Worm (Caenorhabditis elegans) whole organism, midembryonic: ENCODE measurements around the gene spon-1.

Experiments used
- T22C8.4 ChIP-seq: fragments of 200-800 bp; sonication (Bioruptor generic); IDR thresholded peaks from 2 replicates; pipeline ENCODE4 v1.3.6; 2022; ENCODE audit warnings: missing genetic modification characterization, missing compliant biosample characterization
- cog-1 ChIP-seq: sonication (generic microtip); optimal IDR thresholded peaks from 2 replicates; lab custom pipeline; 2016; ENCODE audit warnings: missing genetic modification characterization, missing compliant biosample characterization
- flt-1 ChIP-seq: fragments of 200-800 bp; sonication (Bioruptor generic); IDR thresholded peaks from 2 replicates; pipeline ENCODE4 v1.3.6; 2022; ENCODE audit warnings: missing genetic modification characterization, missing compliant biosample characterization
- klf-2 ChIP-seq: fragments of 200-800 bp; sonication (Bioruptor generic); conservative IDR thresholded peaks from 2 replicates; pipeline ENCODE4 v1.3.6; 2022; ENCODE audit warnings: missing genetic modification reagents, missing genetic modification characterization, missing compliant biosample characterization
- med-1 ChIP-seq: sonication (generic microtip); optimal IDR thresholded peaks from 2 replicates; lab custom pipeline; 2017; ENCODE audit warnings: missing genetic modification characterization, mild to moderate bottlenecking, missing compliant biosample characterization, antibody characterized with exemption, missing genetic modification reagents; ENCODE audit not compliant: insufficient read depth
- ref-1 ChIP-seq: fragments of 200-800 bp; sonication (Bioruptor generic); conservative IDR thresholded peaks from 2 replicates; pipeline ENCODE4 v1.3.6; 2022; ENCODE audit warnings: missing genetic modification reagents, missing genetic modification characterization, missing compliant biosample characterization
- tab-1 ChIP-seq: fragments of 200-800 bp; sonication (Bioruptor generic); IDR thresholded peaks from 2 replicates; pipeline ENCODE4 v1.3.6; 2022; ENCODE audit warnings: missing genetic modification characterization, missing compliant biosample characterization
- ztf-23 ChIP-seq: fragments of 200-800 bp; sonication (Bioruptor generic); IDR thresholded peaks from 2 replicates; pipeline ENCODE4 v1.3.6; 2022; ENCODE audit warnings: missing genetic modification reagents, missing genetic modification characterization, missing compliant biosample characterization
- ztf-29 ChIP-seq: fragments of 200-800 bp; sonication (Bioruptor generic); IDR thresholded peaks from 2 replicates; pipeline ENCODE4 v1.3.6; 2022; ENCODE audit warnings: missing genetic modification reagents, missing genetic modification characterization, missing compliant biosample characterization

The spon-1 gene

ce11 chrII:7155392-7155791 is 39.0 kb downstream of the spon-1 start, which contains the start of gene C27H5.2:
TSS of gene C27H5.2 (plus strand) at chrII:7155581.
- TF ChIP-seq klf-2 (GFP tag; lab: Robert Waterston, UW) (no peak), ztf-23 (GFP tag; lab: Robert Waterston, UW) (no peak), ref-1 (GFP tag; lab: Robert Waterston, UW) (no peak), flt-1 (no peak), tab-1 (GFP tag; lab: Robert Waterston, UW) (no peak), T22C8.4 (GFP tag; lab: Robert Waterston, UW) (no peak)

ce11 chrII:7157415-7157814 is 41.1 kb downstream of the spon-1 start:
- no peak for TF ChIP-seq klf-2 (GFP tag; lab: Robert Waterston, UW)
- TF ChIP-seq ref-1 (GFP tag; lab: Robert Waterston, UW), result no peak
- TF ChIP-seq T22C8.4 (GFP tag; lab: Robert Waterston, UW), result no peak
- no peak for TF ChIP-seq ztf-29 (GFP tag; lab: Robert Waterston, UW)
- no peak for TF ChIP-seq cog-1

ce11 chrII:7161512-7161911 is 45.2 kb downstream of the spon-1 start, which contains the start of gene C27H5.12:
TSS of gene C27H5.12 (minus strand) at chrII:7161612.
- TF ChIP-seq ztf-23 (GFP tag; lab: Robert Waterston, UW) (no peak), tab-1 (GFP tag; lab: Robert Waterston, UW) (no peak), ztf-29 (GFP tag; lab: Robert Waterston, UW) (no peak), T22C8.4 (GFP tag; lab: Robert Waterston, UW) (no peak), cog-1 (no peak), med-1 (no peak), klf-2 (GFP tag; lab: Robert Waterston, UW) (no peak), flt-1 (no peak), ref-1 (GFP tag; lab: Robert Waterston, UW) (no peak)

- TF ChIP-seq klf-2 (GFP tag; lab: Robert Waterston, UW), result no peak
Observed at ce11 chrII:7165749-7166148, 49.4 kb downstream of the spon-1 start, which contains the start of gene mfsd-13.2. TSS of gene mfsd-13.2 (minus strand) at chrII:7165849.

ce11 chrII:7166768-7167167 is 50.4 kb downstream of the spon-1 start:
- TF ChIP-seq tab-1 (GFP tag; lab: Robert Waterston, UW), result no peak
- TF ChIP-seq T22C8.4 (GFP tag; lab: Robert Waterston, UW), result no peak
- TF ChIP-seq klf-2 (GFP tag; lab: Robert Waterston, UW), result no peak
- no peak for TF ChIP-seq med-1

DNA sequence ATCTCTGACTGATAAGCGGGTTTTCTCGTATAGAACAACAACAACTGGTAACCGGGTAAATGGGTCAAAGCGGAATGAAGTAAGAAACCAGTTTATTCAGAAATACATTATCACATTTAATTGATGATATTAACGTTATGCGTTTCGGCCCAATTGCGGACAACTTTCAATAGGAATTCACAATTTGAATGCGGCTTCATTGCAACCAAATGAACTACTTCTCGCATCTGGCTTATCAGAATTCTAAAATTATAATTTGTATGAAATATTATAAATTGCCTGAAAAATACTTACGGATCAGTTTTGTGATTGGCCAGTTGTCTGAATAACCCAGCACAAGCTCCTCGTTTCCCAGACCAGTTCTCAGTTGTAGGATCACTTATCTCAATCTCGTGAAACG is 52.4 kb downstream of the spon-1 start, which contains the start of gene col-36:
Gene col-36 (minus strand): TSS at position 101 of the 400 bp plus-strand sequence.
- no peak for TF ChIP-seq ztf-23 (GFP tag; lab: Robert Waterston, UW)
- TF ChIP-seq cog-1, result no peak
- TF ChIP-seq ref-1 (GFP tag; lab: Robert Waterston, UW), result no peak
- no peak for TF ChIP-seq flt-1
- TF ChIP-seq klf-2 (GFP tag; lab: Robert Waterston, UW), result no peak
- no peak for TF ChIP-seq tab-1 (GFP tag; lab: Robert Waterston, UW)
- TF ChIP-seq ztf-29 (GFP tag; lab: Robert Waterston, UW), result no peak
- TF ChIP-seq med-1, result no peak
- TF ChIP-seq T22C8.4 (GFP tag; lab: Robert Waterston, UW), result no peak
